Worm (Caenorhabditis elegans) whole organism, young adult: ENCODE results near the gene txt-17.

Source experiments
- B0035.1 ChIP-seq: sonication (generic microtip); optimal IDR thresholded peaks from 2 replicates; lab custom pipeline; 2016; ENCODE audit warnings: missing genetic modification characterization, mild to moderate bottlenecking, missing compliant biosample characterization, missing genotype, missing genetic modification reagents
- B0261.1 ChIP-seq: sonication (generic microtip); optimal IDR thresholded peaks from 2 replicates; lab custom pipeline; 2016; ENCODE audit warnings: mild to moderate bottlenecking, missing genetic modification characterization, moderate library complexity, missing compliant biosample characterization
- B0336.3 ChIP-seq: fragments of 200-800 bp; sonication (Bioruptor generic); IDR thresholded peaks from 2 replicates; pipeline ENCODE4 v1.3.6; 2022; ENCODE audit warnings: missing genetic modification characterization, missing compliant biosample characterization
- C06A6.2 ChIP-seq: fragments of 200-800 bp; sonication (Bioruptor generic); conservative IDR thresholded peaks from 2 replicates; pipeline ENCODE4 v1.3.6; 2022; ENCODE audit warnings: missing genetic modification characterization, missing compliant biosample characterization
- C17E4.6 ChIP-seq: fragments of 200-800 bp; sonication (Bioruptor generic); IDR thresholded peaks from 2 replicates; pipeline ENCODE4 v1.3.6; 2022; ENCODE audit warnings: missing genetic modification reagents, missing genetic modification characterization, missing compliant biosample characterization
- D2030.7 ChIP-seq: fragments of 200-800 bp; sonication (Bioruptor generic); IDR thresholded peaks from 2 replicates; pipeline ENCODE4 v1.3.6; 2022; ENCODE audit warnings: missing genetic modification reagents, missing genetic modification characterization, missing compliant biosample characterization
- F10E7.11 ChIP-seq: sonication (generic microtip); optimal IDR thresholded peaks from 2 replicates; lab custom pipeline; 2017; ENCODE audit warnings: mild to moderate bottlenecking, missing genetic modification characterization, moderate library complexity, missing compliant biosample characterization
- F22D6.2 ChIP-seq: sonication (generic microtip); optimal IDR thresholded peaks from 2 replicates; lab custom pipeline; 2016; ENCODE audit warnings: mild to moderate bottlenecking, missing genetic modification characterization, missing compliant biosample characterization
- F33H1.4 ChIP-seq: fragments of 200-800 bp; sonication (Bioruptor generic); IDR thresholded peaks from 2 replicates; pipeline ENCODE4 v1.3.6; 2022; ENCODE audit warnings: missing genetic modification reagents, missing genetic modification characterization, missing compliant biosample characterization
- T07F8.4 ChIP-seq: sonication (generic microtip); optimal IDR thresholded peaks from 2 replicates; lab custom pipeline; 2016; ENCODE audit warnings: mild to moderate bottlenecking, missing genetic modification characterization, moderate library complexity, missing compliant biosample characterization
- Y53F4B.3 ChIP-seq: fragments of 200-800 bp; sonication (Bioruptor generic); IDR thresholded peaks from 2 replicates; pipeline ENCODE4 v1.3.6; 2022; ENCODE audit warnings: missing genetic modification reagents, missing genetic modification characterization, missing compliant biosample characterization
- Y53G8AR.9 ChIP-seq: fragments of 200-800 bp; sonication (Bioruptor generic); conservative IDR thresholded peaks from 2 replicates; pipeline ENCODE4 v1.3.6; 2022; ENCODE audit warnings: missing genetic modification reagents, missing genetic modification characterization, missing compliant biosample characterization
- Y56A3A.18 ChIP-seq: fragments of 200-800 bp; sonication (Bioruptor generic); IDR thresholded peaks from 2 replicates; pipeline ENCODE4 v1.3.6; 2022; ENCODE audit warnings: missing genetic modification reagents, missing genetic modification characterization, missing compliant biosample characterization
- Y67H2A.10 ChIP-seq: fragments of 200-800 bp; sonication (Bioruptor generic); conservative IDR thresholded peaks from 2 replicates; pipeline ENCODE4 v1.3.6; 2022; ENCODE audit warnings: missing genetic modification reagents, missing genetic modification characterization, missing compliant biosample characterization
- Y79H2A.3 ChIP-seq: fragments of 200-800 bp; sonication (Bioruptor generic); conservative IDR thresholded peaks from 2 replicates; pipeline ENCODE4 v1.3.6; 2022; ENCODE audit warnings: missing genetic modification reagents, missing genetic modification characterization, missing compliant biosample characterization
- ama-1 ChIP-seq, 3 experiments: fragments of 150-350 bp in 1 of 3; sonication (generic microtip) in 2 of 3; optimal IDR thresholded peaks; 2 replicates each; lab custom pipeline; 2014 to 2018; ENCODE audit warnings: missing biosample characterization in 2 of 3, missing genetic modification characterization in 2 of 3, missing genetic modification reagents in 2 of 3
- aptf-2 ChIP-seq: fragments of 200-800 bp; sonication (Bioruptor generic); conservative IDR thresholded peaks from 2 replicates; pipeline ENCODE4 v1.3.6; 2022; ENCODE audit warnings: missing genetic modification reagents, missing genetic modification characterization, missing compliant biosample characterization
- atf-7 ChIP-seq: sonication (generic microtip); optimal IDR thresholded peaks from 2 replicates; lab custom pipeline; 2017; ENCODE audit warnings: mild to moderate bottlenecking, missing genetic modification characterization, missing compliant biosample characterization
- attf-3 ChIP-seq: fragments of 200-800 bp; sonication (Bioruptor generic); conservative IDR thresholded peaks from 2 replicates; pipeline ENCODE4 v1.3.6; 2022; ENCODE audit warnings: missing genetic modification reagents, missing genetic modification characterization, missing compliant biosample characterization
- attf-6 ChIP-seq: fragments of 200-800 bp; sonication (Bioruptor generic); IDR thresholded peaks from 2 replicates; pipeline ENCODE4 v1.3.6; 2022; ENCODE audit warnings: missing genetic modification reagents, missing genetic modification characterization, missing compliant biosample characterization
- ccch-3 ChIP-seq: fragments of 200-800 bp; sonication (Bioruptor generic); optimal IDR thresholded peaks from 2 replicates; lab custom pipeline; 2018; ENCODE audit warnings: mild to moderate bottlenecking, missing genetic modification characterization, missing compliant biosample characterization
- cebp-1 ChIP-seq, 2 experiments: fragments of 200-800 bp in 1 of 2; sonication (Bioruptor generic) in 1 of 2; sonication (generic microtip) in 1 of 2; IDR thresholded peaks in 1 of 2; optimal IDR thresholded peaks in 1 of 2; 2 replicates each; pipeline versions ENCODE4 v1.3.6 to Lab custom; 2017 to 2022; ENCODE audit warnings: missing compliant biosample characterization in 2 of 2, missing genetic modification characterization in 2 of 2, mild to moderate bottlenecking in 1 of 2, missing genetic modification reagents in 1 of 2, moderate library complexity in 1 of 2
- ceh-100 ChIP-seq: fragments of 200-800 bp; sonication (Bioruptor generic); IDR thresholded peaks from 2 replicates; pipeline ENCODE4 v1.3.6; 2022; ENCODE audit warnings: missing genetic modification reagents, missing genetic modification characterization, missing compliant biosample characterization
- ceh-27 ChIP-seq: fragments of 200-800 bp; sonication (Bioruptor generic); optimal IDR thresholded peaks from 2 replicates; lab custom pipeline; 2018; ENCODE audit warnings: mild to moderate bottlenecking, missing genetic modification characterization, moderate library complexity, missing compliant biosample characterization
- ceh-91 ChIP-seq: fragments of 200-800 bp; sonication (Bioruptor generic); IDR thresholded peaks from 2 replicates; pipeline ENCODE4 v1.3.6; 2022; ENCODE audit warnings: missing genetic modification reagents, missing genetic modification characterization, missing compliant biosample characterization
- chd-7 ChIP-seq: sonication (generic microtip); optimal IDR thresholded peaks from 2 replicates; lab custom pipeline; 2016; ENCODE audit warnings: mild to moderate bottlenecking, missing genetic modification characterization, moderate library complexity, missing compliant biosample characterization
- dox-1 ChIP-seq: fragments of 200-800 bp; sonication (Bioruptor generic); IDR thresholded peaks from 2 replicates; pipeline ENCODE4 v1.3.6; 2022; ENCODE audit warnings: missing genetic modification reagents, missing genetic modification characterization, missing compliant biosample characterization
- egl-44 ChIP-seq: fragments of 200-800 bp; sonication (Bioruptor generic); IDR thresholded peaks from 2 replicates; pipeline ENCODE4 v1.3.6; 2022; ENCODE audit warnings: missing genetic modification reagents, missing genetic modification characterization, missing compliant biosample characterization
- him-1 ChIP-seq: sonication (generic microtip); optimal IDR thresholded peaks from 2 replicates; lab custom pipeline; 2016; ENCODE audit warnings: missing genotype, missing genetic modification reagents, missing genetic modification characterization, missing compliant biosample characterization
- lin-26 ChIP-seq: fragments of 200-800 bp; sonication (Bioruptor generic); IDR thresholded peaks from 2 replicates; pipeline ENCODE4 v1.3.6; 2022; ENCODE audit warnings: missing genetic modification reagents, missing genetic modification characterization, missing compliant biosample characterization
- lin-40 ChIP-seq: sonication (generic microtip); optimal IDR thresholded peaks from 2 replicates; lab custom pipeline; 2016; ENCODE audit warnings: missing genetic modification characterization, mild to moderate bottlenecking, missing compliant biosample characterization, missing genotype, missing genetic modification reagents
- lir-1 ChIP-seq: fragments of 200-800 bp; sonication (Bioruptor generic); conservative IDR thresholded peaks from 2 replicates; pipeline ENCODE4 v1.3.6; 2022; ENCODE audit warnings: missing genetic modification reagents, missing genetic modification characterization, missing compliant biosample characterization
- madf-10 ChIP-seq: sonication (generic microtip); optimal IDR thresholded peaks from 2 replicates; lab custom pipeline; 2016; ENCODE audit warnings: mild to moderate bottlenecking, missing genetic modification characterization, missing compliant biosample characterization
- mcd-1 ChIP-seq: fragments of 200-800 bp; sonication (Bioruptor generic); IDR thresholded peaks from 2 replicates; pipeline ENCODE4 v1.3.6; 2022; ENCODE audit warnings: missing genetic modification reagents, missing genetic modification characterization, missing compliant biosample characterization
- nfya-2 ChIP-seq: fragments of 200-800 bp; sonication (Bioruptor generic); IDR thresholded peaks from 2 replicates; pipeline ENCODE4 v1.3.6; 2022; ENCODE audit warnings: missing genetic modification reagents, missing genetic modification characterization, missing compliant biosample characterization
- nfyb-1 ChIP-seq: fragments of 200-800 bp; sonication (Bioruptor generic); IDR thresholded peaks from 2 replicates; pipeline ENCODE4 v1.3.6; 2022; ENCODE audit warnings: missing genetic modification reagents, missing genetic modification characterization, missing compliant biosample characterization
- nhr-27 ChIP-seq: fragments of 200-800 bp; sonication (Bioruptor generic); optimal IDR thresholded peaks from 2 replicates; lab custom pipeline; 2018; ENCODE audit warnings: mild to moderate bottlenecking, missing genetic modification characterization, moderate library complexity, missing compliant biosample characterization
- nhr-90 ChIP-seq: sonication (generic microtip); optimal IDR thresholded peaks from 2 replicates; lab custom pipeline; 2016; ENCODE audit warnings: missing genotype, mild to moderate bottlenecking, missing genetic modification characterization, missing compliant biosample characterization
- rcor-1 ChIP-seq: fragments of 200-800 bp; sonication (Bioruptor generic); IDR thresholded peaks from 2 replicates; pipeline ENCODE4 v1.3.6; 2022; ENCODE audit warnings: missing genetic modification reagents, missing genetic modification characterization, missing compliant biosample characterization
- repo-1 ChIP-seq: sonication (generic microtip); optimal IDR thresholded peaks from 2 replicates; lab custom pipeline; 2017; ENCODE audit warnings: mild to moderate bottlenecking, missing genetic modification characterization, missing compliant biosample characterization
- snpc-1.3 ChIP-seq: sonication (generic microtip); optimal IDR thresholded peaks from 2 replicates; lab custom pipeline; 2017; ENCODE audit warnings: missing genetic modification characterization, mild to moderate bottlenecking, missing compliant biosample characterization, antibody characterized with exemption, moderate library complexity, missing genotype, missing genetic modification reagents; ENCODE audit not compliant: insufficient read depth
- sptf-2 ChIP-seq: fragments of 200-800 bp; sonication (Bioruptor generic); optimal IDR thresholded peaks from 2 replicates; lab custom pipeline; 2018; ENCODE audit warnings: mild to moderate bottlenecking, missing genetic modification characterization, missing compliant biosample characterization
- unc-130 ChIP-seq: sonication (generic microtip); optimal IDR thresholded peaks from 2 replicates; lab custom pipeline; 2016; ENCODE audit warnings: missing genetic modification reagents, missing genetic modification characterization, missing compliant biosample characterization
- unc-62 ChIP-seq: fragments of 150-350 bp; optimal IDR thresholded peaks from 2 replicates; lab custom pipeline; 2014; ENCODE audit warnings: missing biosample characterization, missing genetic modification reagents, missing genetic modification characterization
- ztf-26 ChIP-seq: sonication (generic microtip); optimal IDR thresholded peaks from 2 replicates; lab custom pipeline; 2017; ENCODE audit warnings: missing genetic modification characterization, missing compliant biosample characterization

The txt-17 gene

DNA sequence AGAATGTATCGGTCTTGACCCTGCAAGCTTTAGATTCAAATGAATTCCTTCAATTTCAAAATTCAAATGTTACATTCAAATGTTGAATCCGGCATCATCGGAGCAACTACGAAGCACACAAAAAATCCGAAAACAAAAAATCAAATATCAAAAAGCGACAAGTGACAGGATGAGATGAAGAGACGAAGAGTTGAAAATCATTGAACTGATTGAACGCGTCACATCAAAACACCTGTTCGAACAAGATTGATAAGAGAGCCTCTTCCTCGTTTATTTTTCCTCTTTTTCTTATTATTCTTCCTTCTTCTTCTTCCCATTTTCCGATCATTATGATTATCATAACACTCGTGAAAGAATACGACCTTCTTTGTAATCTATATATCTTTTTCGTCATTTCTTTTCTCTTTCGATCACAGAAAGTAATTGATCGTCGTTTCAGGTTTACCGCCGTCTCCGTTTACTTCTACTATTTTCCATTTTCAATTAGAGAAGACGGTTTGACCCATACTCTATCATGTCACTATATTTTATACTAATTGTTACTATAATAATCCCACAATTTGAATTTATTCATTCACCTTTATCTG is 32.6 kb upstream of the txt-17 start, which contains the start of gene VC5.2:
Gene VC5.2 (plus strand): TSS at position 439 of the 587 bp plus-strand sequence.
- TF ChIP-seq unc-130 (GFP tag; lab: Kevin White, UChicago) (no peak), B0261.1 (tag; lab: Kevin White, UChicago) (no peak), attf-3 (GFP tag; lab: Robert Waterston, UW) (no peak), aptf-2 (GFP tag; lab: Robert Waterston, UW) (no peak), B0035.1 (tag; lab: Kevin White, UChicago) (no peak), rcor-1 (GFP tag; lab: Robert Waterston, UW) (no peak), Y53F4B.3 (GFP tag; lab: Robert Waterston, UW) (no peak), unc-62 (GFP tag; lab: Kevin White, UChicago) (no peak), attf-6 (GFP tag; lab: Robert Waterston, UW) (no peak), Y53G8AR.9 (no peak), F33H1.4 (no peak), nhr-90 (tag; lab: Kevin White, UChicago) (no peak), T07F8.4 (tag; lab: Kevin White, UChicago) (no peak), nhr-27 (tag; lab: Kevin White, UChicago) (no peak), him-1 (tag; lab: Kevin White, UChicago) (no peak), repo-1 (tag; lab: Kevin White, UChicago) (no peak), nfya-2 (GFP tag; lab: Robert Waterston, UW) (no peak), egl-44 (GFP tag; lab: Robert Waterston, UW) (no peak)

DNA sequence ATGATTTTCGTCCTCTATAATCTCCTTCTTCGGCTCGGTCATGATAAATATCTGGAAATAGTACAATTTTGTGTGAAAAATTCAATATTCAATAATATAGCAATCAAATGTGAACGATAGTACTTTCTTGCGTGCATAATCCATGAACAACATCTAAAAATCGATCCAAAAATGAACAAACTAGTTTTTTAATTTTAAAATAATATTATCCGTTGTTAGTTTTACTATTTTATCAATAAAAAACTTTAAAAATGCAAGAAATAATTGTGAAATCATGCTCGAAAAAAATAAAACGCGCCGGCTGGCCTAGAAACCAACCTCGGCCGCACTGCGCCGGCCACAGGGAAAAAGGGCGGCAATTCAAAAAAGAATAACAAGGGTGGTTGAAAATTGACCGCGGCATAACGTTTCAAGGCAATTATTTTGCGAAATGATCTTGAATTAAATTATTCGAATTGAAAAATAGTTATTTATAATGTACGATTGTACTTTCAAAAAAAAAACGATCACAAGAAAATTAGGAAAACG is 31.7 kb upstream of the txt-17 start, which contains the start of gene mys-1:
Gene mys-1 (minus strand): TSS at position 51 of the 528 bp plus-strand sequence.
- TF ChIP-seq nhr-90 (tag; lab: Kevin White, UChicago), result no peak
- TF ChIP-seq Y53F4B.3 (GFP tag; lab: Robert Waterston, UW), result no peak
- no peak for TF ChIP-seq Y67H2A.10 (GFP tag; lab: Robert Waterston, UW)
- TF ChIP-seq nfyb-1 (GFP tag; lab: Robert Waterston, UW), result no peak
- TF ChIP-seq F10E7.11 (tag; lab: Kevin White, UChicago), result no peak
- no peak for TF ChIP-seq ceh-100 (GFP tag; lab: Robert Waterston, UW)
- TF ChIP-seq C06A6.2, result no peak
- TF ChIP-seq madf-10 (tag; lab: Kevin White, UChicago), result peak; percentile 11
- no peak for TF ChIP-seq Y53G8AR.9
- TF ChIP-seq lin-40 (tag; lab: Kevin White, UChicago), result no peak
- no peak for TF ChIP-seq lir-1 (GFP tag; lab: Robert Waterston, UW)
- no peak for TF ChIP-seq cebp-1 (GFP tag; IDR thresholded peaks at IDR 0.05; lab: Robert Waterston, UW)
- TF ChIP-seq cebp-1 (tag; optimal IDR thresholded peaks at IDR 0.05; lab: Kevin White, UChicago), result peak; percentile 70
- TF ChIP-seq chd-7 (tag; lab: Kevin White, UChicago), result no peak
- no peak for TF ChIP-seq B0336.3 (GFP tag; lab: Robert Waterston, UW)
- TF ChIP-seq atf-7 (tag; lab: Kevin White, UChicago), result no peak
- no peak for TF ChIP-seq F22D6.2 (tag; lab: Kevin White, UChicago)
- TF ChIP-seq mcd-1 (GFP tag; lab: Robert Waterston, UW), result peak; percentile 66
- TF ChIP-seq snpc-1.3 (tag; lab: Kevin White, UChicago), result no peak
- no peak for TF ChIP-seq D2030.7 (GFP tag; lab: Robert Waterston, UW)
- no peak for TF ChIP-seq ccch-3 (GFP tag; lab: Kevin White, UChicago)
- TF ChIP-seq egl-44 (GFP tag; lab: Robert Waterston, UW), result no peak
- TF ChIP-seq Y79H2A.3 (GFP tag; lab: Robert Waterston, UW), result no peak
- TF ChIP-seq dox-1, result peak; percentile 51; the same call in 1 of the 2 replicates
- TF ChIP-seq ceh-91 (GFP tag; lab: Robert Waterston, UW), result no peak
- no peak for TF ChIP-seq ama-1 (optimal IDR thresholded peaks at IDR 0.05; lab: Kevin White, UChicago)
- no peak for TF ChIP-seq ama-1 (GFP tag; optimal IDR thresholded peaks at IDR 0.05; lab: Kevin White, UChicago)
- peak; percentile 56 for TF ChIP-seq unc-130 (GFP tag; lab: Kevin White, UChicago)
- TF ChIP-seq ceh-27 (GFP tag; lab: Kevin White, UChicago), result peak; percentile 13
- no peak for TF ChIP-seq attf-6 (GFP tag; lab: Robert Waterston, UW)
- TF ChIP-seq Y56A3A.18 (GFP tag; lab: Robert Waterston, UW), result no peak
- TF ChIP-seq sptf-2, result no peak
- TF ChIP-seq C17E4.6 (GFP tag; lab: Robert Waterston, UW), result no peak
- no peak for TF ChIP-seq ztf-26 (tag; lab: Kevin White, UChicago)
- TF ChIP-seq lin-26 (GFP tag; lab: Robert Waterston, UW), result no peak
